Worm (Caenorhabditis elegans): Measurements from ENCODE around the gene tald-1.

DNA sequence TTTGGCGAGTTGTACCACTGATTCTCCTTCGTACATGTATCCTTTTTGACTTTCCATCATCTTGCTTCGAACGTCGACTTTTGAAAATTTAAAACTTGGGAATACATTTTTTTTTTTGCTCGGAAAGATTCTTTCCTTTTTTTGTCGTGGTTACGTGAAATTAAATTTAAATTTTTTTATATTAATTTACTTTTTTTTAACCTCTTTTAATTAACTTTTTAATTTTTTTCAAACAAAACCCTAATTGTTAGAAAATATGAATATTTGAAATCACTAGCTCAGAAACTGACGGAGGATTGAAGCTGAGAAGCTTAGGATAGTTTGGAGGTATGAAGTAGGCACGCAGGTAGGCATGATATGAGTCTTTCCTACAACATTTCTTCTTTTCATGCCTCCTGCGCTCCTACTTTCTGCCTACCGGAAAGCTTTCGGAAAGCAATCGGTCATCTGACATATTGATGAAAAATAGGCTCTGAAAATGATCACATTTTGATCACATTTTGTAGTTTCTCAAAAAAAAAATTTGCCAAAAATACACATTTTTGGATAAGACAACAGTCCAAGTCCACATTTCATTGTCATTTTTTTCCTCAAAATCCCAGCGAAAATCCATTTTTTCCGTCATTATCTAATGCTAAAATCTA lies 48.1 kb downstream of the tald-1 start, which contains the start of the genes R08C7.8 and R08C7.4:
- no peak for TF ChIP-seq pha-4 (tag; optimal IDR thresholded peaks at IDR 0.05)
- TF ChIP-seq nhr-76 (tag; optimal IDR thresholded peaks at IDR 0.05): no peak
- TF ChIP-seq lin-39 (tag; optimal IDR thresholded peaks at IDR 0.05): no peak
- TF ChIP-seq aly-2 (tag; optimal IDR thresholded peaks at IDR 0.05): no peak
- no peak for TF ChIP-seq nhr-11 (tag; optimal IDR thresholded peaks at IDR 0.05)
- no peak for TF ChIP-seq nhr-23 (tag; optimal IDR thresholded peaks at IDR 0.05)

All from whole organism, L3 larva.